Worm (Caenorhabditis elegans) whole organism, L2 larva: Measurements from ENCODE around the gene unc-61.

Source experiments
- C34F6.9 ChIP-seq: fragments of 150-350 bp; optimal IDR thresholded peaks from 2 replicates; lab custom pipeline; 2014; ENCODE audit warnings: missing biosample characterization, missing genetic modification characterization
- F13H6.1 ChIP-seq: sonication (generic microtip); optimal IDR thresholded peaks from 2 replicates; lab custom pipeline; 2016; ENCODE audit warnings: missing genetic modification characterization, missing compliant biosample characterization
- R02D3.7 ChIP-seq: fragments of 150-350 bp; optimal IDR thresholded peaks from 2 replicates; lab custom pipeline; 2014; ENCODE audit warnings: missing biosample characterization, missing genetic modification characterization
- Y55F3AM.14 ChIP-seq: fragments of 200-800 bp; sonication (Bioruptor generic); optimal IDR thresholded peaks from 2 replicates; lab custom pipeline; 2018; ENCODE audit warnings: mild to moderate bottlenecking, missing genetic modification characterization, missing compliant biosample characterization
- ZK546.5 ChIP-seq: sonication (generic microtip); optimal IDR thresholded peaks from 2 replicates; lab custom pipeline; 2017; ENCODE audit warnings: missing biosample characterization, missing genetic modification characterization
- alr-1 ChIP-seq: fragments of 150-350 bp; optimal IDR thresholded peaks from 2 replicates; lab custom pipeline; 2014; ENCODE audit warnings: missing biosample characterization, missing genetic modification characterization
- aly-2 ChIP-seq: fragments of 150-350 bp; optimal IDR thresholded peaks from 2 replicates; lab custom pipeline; 2014; ENCODE audit warnings: missing biosample characterization, missing genetic modification characterization
- ama-1 ChIP-seq: fragments of 150-350 bp; optimal IDR thresholded peaks from 2 replicates; lab custom pipeline; 2018; ENCODE audit warnings: inconsistent platforms
- blmp-1 ChIP-seq: sonication (generic microtip); optimal IDR thresholded peaks from 2 replicates; lab custom pipeline; 2017; ENCODE audit warnings: missing genetic modification characterization, mild to moderate bottlenecking, missing compliant biosample characterization, antibody characterized with exemption, moderate library complexity; ENCODE audit not compliant: insufficient read depth
- ceh-16 ChIP-seq: fragments of 150-350 bp; optimal IDR thresholded peaks from 2 replicates; lab custom pipeline; 2014; ENCODE audit warnings: missing biosample characterization, missing genetic modification characterization
- ceh-82 ChIP-seq: fragments of 150-350 bp; optimal IDR thresholded peaks from 2 replicates; lab custom pipeline; 2014; ENCODE audit warnings: missing biosample characterization, missing genetic modification characterization
- crh-2 ChIP-seq: sonication (generic microtip); optimal IDR thresholded peaks from 2 replicates; lab custom pipeline; 2017; ENCODE audit warnings: missing biosample characterization, missing genetic modification characterization
- dmd-4 ChIP-seq: sonication (generic microtip); optimal IDR thresholded peaks from 2 replicates; lab custom pipeline; 2017; ENCODE audit warnings: missing biosample characterization, missing genetic modification characterization
- egl-27 ChIP-seq: sonication (generic microtip); optimal IDR thresholded peaks from 3 replicates; lab custom pipeline; 2017; ENCODE audit warnings: missing biosample characterization, missing genetic modification reagents, missing genetic modification characterization
- elt-3 ChIP-seq: sonication (generic microtip); optimal IDR thresholded peaks from 2 replicates; lab custom pipeline; 2017; ENCODE audit warnings: missing biosample characterization, missing genetic modification characterization
- fos-1 ChIP-seq: fragments of 150-350 bp; optimal IDR thresholded peaks from 2 replicates; lab custom pipeline; 2014; ENCODE audit warnings: missing biosample characterization, missing genetic modification characterization
- lin-11 ChIP-seq: fragments of 150-350 bp; sonication (generic microtip); optimal IDR thresholded peaks from 2 replicates; lab custom pipeline; 2014; ENCODE audit warnings: missing biosample characterization, missing genetic modification characterization, inconsistent platforms, mixed read lengths
- lin-39 ChIP-seq: fragments of 150-350 bp; optimal IDR thresholded peaks from 2 replicates; lab custom pipeline; 2014; ENCODE audit warnings: missing biosample characterization, missing genetic modification reagents, missing genetic modification characterization
- lsy-2 ChIP-seq, 2 experiments: fragments of 150-350 bp in 1 of 2; sonication (generic microtip) in 1 of 2; optimal IDR thresholded peaks; 2 replicates each; lab custom pipeline; 2014 to 2017; ENCODE audit warnings: missing biosample characterization in 2 of 2, missing genetic modification characterization in 2 of 2
- mab-5 ChIP-seq: fragments of 150-350 bp; optimal IDR thresholded peaks from 2 replicates; lab custom pipeline; 2014; ENCODE audit warnings: missing biosample characterization, missing genetic modification characterization
- mbf-1 ChIP-seq: sonication (generic microtip); optimal IDR thresholded peaks from 2 replicates; lab custom pipeline; 2017; ENCODE audit warnings: missing biosample characterization, missing genetic modification characterization
- mdl-1 ChIP-seq, 2 experiments: fragments of 150-350 bp in 1 of 2; sonication (generic microtip) in 1 of 2; optimal IDR thresholded peaks; 2 replicates each; lab custom pipeline; 2017; ENCODE audit warnings: missing biosample characterization in 2 of 2, missing genetic modification characterization in 2 of 2
- nhr-10 ChIP-seq: sonication (generic microtip); optimal IDR thresholded peaks from 2 replicates; lab custom pipeline; 2017; ENCODE audit warnings: missing biosample characterization, missing genetic modification characterization
- nhr-11 ChIP-seq: fragments of 150-350 bp; optimal IDR thresholded peaks from 2 replicates; lab custom pipeline; 2014; ENCODE audit warnings: missing biosample characterization, missing genetic modification characterization
- nhr-129 ChIP-seq: fragments of 150-350 bp; optimal IDR thresholded peaks from 2 replicates; lab custom pipeline; 2014; ENCODE audit warnings: missing biosample characterization, missing genetic modification characterization
- nhr-21 ChIP-seq: fragments of 150-350 bp; optimal IDR thresholded peaks from 2 replicates; lab custom pipeline; 2014; ENCODE audit warnings: missing biosample characterization, missing genetic modification characterization
- nhr-23 ChIP-seq: fragments of 150-350 bp; optimal IDR thresholded peaks from 2 replicates; lab custom pipeline; 2014; ENCODE audit warnings: missing biosample characterization, missing genetic modification reagents, missing genetic modification characterization
- nhr-237 ChIP-seq: fragments of 150-350 bp; optimal IDR thresholded peaks from 2 replicates; lab custom pipeline; 2014; ENCODE audit warnings: missing biosample characterization, missing genetic modification characterization
- nhr-25 ChIP-seq: fragments of 150-350 bp; sonication (generic microtip); optimal IDR thresholded peaks from 3 replicates; lab custom pipeline; 2014; ENCODE audit warnings: missing biosample characterization, missing genetic modification characterization
- nhr-6 ChIP-seq: fragments of 150-350 bp; optimal IDR thresholded peaks from 2 replicates; lab custom pipeline; 2014; ENCODE audit warnings: missing biosample characterization, missing genetic modification characterization
- peb-1 ChIP-seq: fragments of 150-350 bp; optimal IDR thresholded peaks from 2 replicates; lab custom pipeline; 2014; ENCODE audit warnings: missing biosample characterization, missing genetic modification characterization
- skn-1 ChIP-seq: sonication (generic microtip); optimal IDR thresholded peaks from 2 replicates; lab custom pipeline; 2017; ENCODE audit warnings: missing biosample characterization, missing genetic modification characterization
- sma-3 ChIP-seq: sonication (generic microtip); optimal IDR thresholded peaks from 2 replicates; lab custom pipeline; 2016; ENCODE audit warnings: missing genetic modification reagents, missing genetic modification characterization, missing compliant biosample characterization
- sma-9 ChIP-seq, 2 experiments: fragments of 150-350 bp in 1 of 2; sonication (generic microtip) in 1 of 2; optimal IDR thresholded peaks; 2 replicates each; lab custom pipeline; 2014 to 2016; ENCODE audit warnings: missing genetic modification characterization in 2 of 2, mild to moderate bottlenecking in 1 of 2, missing biosample characterization in 1 of 2, missing compliant biosample characterization in 1 of 2, missing genetic modification reagents in 1 of 2, moderate library complexity in 1 of 2
- snpc-4 ChIP-seq: fragments of 150-350 bp; optimal IDR thresholded peaks from 2 replicates; lab custom pipeline; 2014; ENCODE audit warnings: missing biosample characterization, missing genetic modification characterization
- unc-55 ChIP-seq: fragments of 150-350 bp; sonication (generic microtip); optimal IDR thresholded peaks from 3 replicates; lab custom pipeline; 2014; ENCODE audit warnings: missing biosample characterization, missing genetic modification reagents, missing genetic modification characterization
- unc-62 ChIP-seq: fragments of 150-350 bp; optimal IDR thresholded peaks from 2 replicates; lab custom pipeline; 2014; ENCODE audit warnings: missing biosample characterization, missing genetic modification reagents, missing genetic modification characterization
- ztf-1 ChIP-seq: fragments of 200-800 bp; sonication (Bioruptor generic); conservative IDR thresholded peaks from 2 replicates; pipeline ENCODE4 v1.3.6; 2022; ENCODE audit warnings: missing genetic modification characterization, missing compliant biosample characterization
- ztf-11 ChIP-seq: sonication (generic microtip); optimal IDR thresholded peaks from 2 replicates; lab custom pipeline; 2017; ENCODE audit warnings: missing biosample characterization, missing genetic modification characterization
- ztf-4 ChIP-seq: fragments of 150-350 bp; optimal IDR thresholded peaks from 2 replicates; lab custom pipeline; 2014; ENCODE audit warnings: missing biosample characterization, missing genetic modification characterization

Gene unc-61

ce11 chrV:14687106-14687964 is 46.7 kb downstream of the unc-61 start:
- TF ChIP-seq skn-1 (tag; lab: Kevin White, UChicago) (peak; percentile 21), nhr-129 (tag; lab: Kevin White, UChicago) (no peak), ZK546.5 (tag; lab: Kevin White, UChicago) (no peak), sma-9 (GFP tag; optimal IDR thresholded peaks at IDR 0.05; lab: Kevin White, UChicago) (no peak), sma-9 (tag; optimal IDR thresholded peaks at IDR 0.05; lab: Kevin White, UChicago) (no peak), blmp-1 (no peak), ceh-16 (tag; lab: Kevin White, UChicago) (no peak), mdl-1 (tag; optimal IDR thresholded peaks at IDR 0.05; lab: Kevin White, UChicago) (no peak), ztf-11 (tag; lab: Kevin White, UChicago) (no peak), nhr-6 (tag; lab: Kevin White, UChicago) (no peak), lin-39 (no peak), ama-1 (peak; percentile 60), ztf-4 (peak; percentile 16), sma-3 (GFP tag; lab: Kevin White, UChicago) (no peak), mbf-1 (tag; lab: Kevin White, UChicago) (no peak), lin-11 (tag; lab: Kevin White, UChicago) (peak; percentile 56), nhr-21 (tag; lab: Kevin White, UChicago) (no peak), Y55F3AM.14 (GFP tag; lab: Kevin White, UChicago) (no peak)

ce11 chrV:14686231-14687105 is 47.6 kb downstream of the unc-61 start:
- TF ChIP-seq alr-1 (tag; lab: Kevin White, UChicago) (no peak), mbf-1 (tag; lab: Kevin White, UChicago) (no peak), ceh-16 (tag; lab: Kevin White, UChicago) (no peak), crh-2 (tag; lab: Kevin White, UChicago) (no peak), ztf-11 (tag; lab: Kevin White, UChicago) (no peak), ZK546.5 (tag; lab: Kevin White, UChicago) (no peak), skn-1 (tag; lab: Kevin White, UChicago) (peak; percentile 12), nhr-129 (tag; lab: Kevin White, UChicago) (peak; percentile 32), ama-1 (peak; percentile 90), peb-1 (tag; lab: Kevin White, UChicago) (no peak), nhr-6 (tag; lab: Kevin White, UChicago) (no peak)
- TF ChIP-seq, all 48 proteins: peak for 3

- TF ChIP-seq ceh-16 (tag; lab: Kevin White, UChicago) (peak; percentile 73), unc-62 (GFP tag; lab: Kevin White, UChicago) (peak; percentile 83), sma-3 (GFP tag; lab: Kevin White, UChicago) (peak; percentile 99), ztf-11 (tag; lab: Kevin White, UChicago) (peak; percentile 68), ama-1 (peak; percentile 93), F13H6.1 (peak; percentile 98), crh-2 (tag; lab: Kevin White, UChicago) (peak; percentile 98), nhr-237 (peak; percentile 75), skn-1 (tag; lab: Kevin White, UChicago) (peak; percentile 93), peb-1 (tag; lab: Kevin White, UChicago) (no peak), ztf-1 (GFP tag; lab: Robert Waterston, UW) (peak; percentile 91; the same call in 1 of the 2 replicates), nhr-25 (tag; lab: Kevin White, UChicago) (peak; percentile 98), sma-9 (GFP tag; optimal IDR thresholded peaks at IDR 0.05; lab: Kevin White, UChicago) (peak; percentile 99), sma-9 (tag; optimal IDR thresholded peaks at IDR 0.05; lab: Kevin White, UChicago) (no peak), Y55F3AM.14 (GFP tag; lab: Kevin White, UChicago) (peak; percentile 94), lsy-2 (tag; optimal IDR thresholded peaks at IDR 0.05; lab: Kevin White, UChicago) (peak; percentile 97 to 98), elt-3 (tag; lab: Kevin White, UChicago) (no peak), R02D3.7 (tag; lab: Kevin White, UChicago) (peak; percentile 81), mdl-1 (tag; optimal IDR thresholded peaks at IDR 0.05; lab: Kevin White, UChicago) (peak; percentile 11 to 74), ceh-82 (tag; lab: Kevin White, UChicago) (peak; percentile 61), nhr-23 (tag; lab: Kevin White, UChicago) (no peak), snpc-4 (tag; lab: Kevin White, UChicago) (peak; percentile 90), fos-1 (peak; percentile 89), C34F6.9 (tag; lab: Kevin White, UChicago) (peak; percentile 99), dmd-4 (tag; lab: Kevin White, UChicago) (peak; percentile 65), nhr-11 (tag; lab: Kevin White, UChicago) (no peak), egl-27 (tag; lab: Kevin White, UChicago) (peak; percentile 95), nhr-10 (tag; lab: Kevin White, UChicago) (peak; percentile 92), lin-11 (tag; lab: Kevin White, UChicago) (peak; percentile 96), nhr-21 (tag; lab: Kevin White, UChicago) (peak; percentile 98), ZK546.5 (tag; lab: Kevin White, UChicago) (peak; percentile 70), alr-1 (tag; lab: Kevin White, UChicago) (no peak), aly-2 (tag; lab: Kevin White, UChicago) (no peak), blmp-1 (peak; percentile 89), unc-55 (peak; percentile 99), mab-5 (peak; percentile 97)
Measured at ce11 chrV:14685435-14686058, 48.5 kb downstream of the unc-61 start, which contains the start of gene C47E8.4. C47E8.4 (minus strand) TSS chrV:14685485.
